Worm (Caenorhabditis elegans): ENCODE measurements around the gene T08B1.4.

Gene T08B1.4

DNA sequence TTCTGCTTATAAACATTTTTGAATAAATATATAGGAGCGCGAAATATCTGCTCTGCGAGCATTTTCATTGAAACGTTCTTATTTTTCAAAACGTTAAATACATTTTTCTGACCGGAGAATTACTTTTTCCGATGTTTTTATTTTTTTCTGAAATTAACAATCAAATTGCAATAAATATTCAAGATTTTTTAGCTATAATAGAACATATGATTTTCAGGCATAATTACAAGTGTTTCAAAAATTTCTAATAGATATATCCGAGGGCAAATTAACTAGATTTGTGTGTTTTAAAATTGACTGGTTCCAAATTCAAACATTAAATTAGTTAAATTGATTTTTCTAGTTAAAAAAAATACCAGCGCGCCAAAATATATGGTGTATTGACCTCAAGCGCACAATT, at the start of gene T08B1.4:
TSS of gene T08B1.4 (plus strand) at position 301 of the 400 bp plus-strand sequence.
- no peak for TF ChIP-seq W03F9.2 (tag; optimal IDR thresholded peaks at IDR 0.05)
- no peak for TF ChIP-seq dao-5 (tag; optimal IDR thresholded peaks at IDR 0.05)
- no peak for TF ChIP-seq him-1 (tag; optimal IDR thresholded peaks at IDR 0.05)

DNA sequence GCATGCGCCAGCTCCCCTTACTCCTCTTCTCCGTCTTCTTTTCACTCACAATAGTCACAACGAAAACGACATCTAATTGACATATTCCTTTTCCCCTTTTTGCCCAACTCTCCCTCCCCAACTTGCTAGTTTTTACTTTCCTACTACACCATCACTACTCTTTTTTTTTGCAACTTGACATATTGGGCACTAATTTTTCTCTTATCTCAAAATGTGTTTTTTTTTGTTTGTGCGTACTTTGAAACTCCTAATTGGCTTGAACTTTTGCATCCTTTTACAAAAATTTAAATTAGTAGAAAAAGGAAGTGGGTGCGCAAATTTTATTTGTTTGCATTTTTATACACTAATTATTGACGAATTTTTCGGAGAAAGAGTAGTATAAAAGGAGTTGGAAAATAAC, 43.6 kb upstream of the T08B1.4 start:
- TF ChIP-seq dao-5 (tag; optimal IDR thresholded peaks at IDR 0.05) (no peak), him-1 (tag; optimal IDR thresholded peaks at IDR 0.05) (no peak), W03F9.2 (tag; optimal IDR thresholded peaks at IDR 0.05) (no peak)

DNA sequence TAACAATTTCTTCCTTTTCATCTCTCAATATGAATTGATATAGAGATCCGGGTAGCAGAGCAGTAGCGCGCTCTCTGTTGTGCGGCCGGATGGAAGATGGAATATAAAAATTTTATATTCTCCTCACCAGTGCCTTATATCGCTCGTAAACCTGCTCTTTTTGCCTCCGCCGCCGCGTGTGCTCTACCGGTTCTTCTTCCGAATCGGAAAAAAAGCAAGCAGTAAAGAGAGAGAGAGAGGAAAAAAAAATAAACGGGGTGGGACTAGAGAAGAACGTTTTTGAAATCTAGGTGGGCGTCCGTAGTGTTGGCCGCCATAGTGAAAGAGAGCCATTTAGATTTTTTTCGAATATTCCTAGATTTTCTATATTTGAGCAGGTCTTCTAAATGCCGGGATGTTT, 41.1 kb upstream of the T08B1.4 start, which contains the start of gene glb-25:
TSS of gene glb-25 (plus strand) at position 301 of the 400 bp plus-strand sequence.
- TF ChIP-seq dao-5 (tag; optimal IDR thresholded peaks at IDR 0.05): no peak

DNA sequence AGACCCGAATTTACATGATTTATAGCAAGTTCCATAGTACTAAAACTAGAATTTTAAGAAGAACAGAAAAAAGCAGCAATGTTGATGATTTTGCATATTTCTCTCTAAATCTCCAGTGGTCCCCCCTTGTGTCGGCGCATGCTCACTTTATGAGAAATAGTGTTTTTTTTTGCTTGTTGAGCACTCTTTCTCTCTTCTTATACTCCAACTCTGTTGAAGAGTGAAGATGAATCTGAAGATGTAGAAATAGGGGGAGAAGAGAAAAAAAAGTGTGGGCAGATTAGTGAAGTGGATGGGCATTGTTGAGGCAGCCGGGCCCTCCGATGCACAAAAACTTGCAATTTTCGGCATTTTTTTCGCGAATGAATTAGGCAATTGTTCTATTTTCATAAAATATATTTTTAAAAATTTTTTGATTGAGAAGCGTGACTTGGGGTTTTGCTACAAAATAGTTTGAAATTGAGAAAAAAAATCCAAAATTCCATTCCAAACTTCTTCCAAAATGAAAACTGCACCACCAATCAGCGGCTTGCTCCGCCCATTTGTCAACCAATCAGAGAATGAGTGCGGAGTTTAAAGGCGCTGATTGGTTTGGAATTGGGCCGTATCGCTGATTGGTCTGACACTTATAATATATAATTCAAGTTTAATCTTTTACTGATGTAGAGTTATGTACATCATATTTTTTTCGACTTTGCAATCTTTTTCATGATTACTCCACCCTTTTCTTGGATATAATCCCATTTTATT, 38.4 kb upstream of the T08B1.4 start:
- TF ChIP-seq W03F9.2 (tag; optimal IDR thresholded peaks at IDR 0.05) (no peak), him-1 (tag; optimal IDR thresholded peaks at IDR 0.05) (no peak), dao-5 (tag; optimal IDR thresholded peaks at IDR 0.05) (no peak)

DNA sequence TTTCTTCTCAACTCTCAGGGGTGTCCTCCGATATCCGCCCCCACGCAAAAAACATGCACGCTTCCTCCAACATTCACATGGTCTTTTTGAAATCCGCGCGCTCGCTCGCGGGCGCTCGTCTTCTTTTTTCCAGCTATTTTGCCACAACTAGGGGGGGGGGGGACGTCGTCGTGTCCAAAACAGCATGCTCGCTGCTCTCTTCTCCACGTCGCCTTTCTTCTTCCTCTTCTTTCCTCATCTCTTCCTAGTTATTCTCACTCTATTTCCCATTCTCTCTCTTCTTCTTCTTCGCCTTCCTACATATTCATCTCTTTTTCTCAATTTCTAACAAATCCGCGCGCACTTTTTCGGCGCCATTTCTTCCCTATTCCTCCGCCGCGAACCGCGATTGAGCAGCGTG, 35.6 kb upstream of the T08B1.4 start:
- no peak for TF ChIP-seq dao-5 (tag; optimal IDR thresholded peaks at IDR 0.05)
- TF ChIP-seq him-1 (tag; optimal IDR thresholded peaks at IDR 0.05): peak; percentile 48

DNA sequence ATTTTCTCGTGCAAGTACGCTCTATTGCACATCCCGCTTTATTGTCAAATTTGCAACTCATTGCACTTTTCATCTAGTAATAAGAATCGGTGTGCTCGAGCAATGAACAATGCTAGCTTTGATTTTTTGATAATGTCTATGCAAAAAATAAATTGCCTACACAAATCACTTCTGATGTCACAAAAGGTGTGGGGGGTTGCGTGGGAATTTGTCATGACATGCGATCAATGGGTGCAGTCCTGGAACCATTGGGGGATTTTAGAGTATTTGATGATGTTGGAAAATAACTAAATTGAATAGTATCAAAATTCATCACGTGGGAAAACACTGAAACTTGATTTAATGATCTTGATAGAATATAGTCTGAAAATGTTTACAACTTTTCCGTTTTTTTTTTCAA, 33.2 kb upstream of the T08B1.4 start:
- TF ChIP-seq W03F9.2 (tag; optimal IDR thresholded peaks at IDR 0.05) (no peak), dao-5 (tag; optimal IDR thresholded peaks at IDR 0.05) (no peak), him-1 (tag; optimal IDR thresholded peaks at IDR 0.05) (no peak)

DNA sequence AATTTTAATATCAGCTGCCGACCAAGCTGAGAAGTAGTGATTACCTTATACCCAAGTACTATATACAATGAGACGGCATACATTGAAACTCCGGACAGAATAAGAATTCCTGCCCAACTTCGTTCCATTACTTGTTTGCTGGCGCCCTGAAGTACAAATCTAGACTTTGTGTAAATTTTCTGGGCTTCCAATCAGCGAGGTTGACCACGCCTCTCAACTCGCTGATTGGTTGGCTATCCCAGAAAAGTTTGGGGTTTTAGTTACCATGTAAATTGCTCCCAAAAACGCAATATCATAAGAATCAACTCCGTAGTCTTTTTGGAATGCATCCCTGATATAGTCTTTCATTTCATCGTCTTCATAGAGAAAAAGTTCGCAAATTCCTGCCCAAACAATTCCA, 23.8 kb upstream of the T08B1.4 start:
- no peak for TF ChIP-seq W03F9.2 (tag; optimal IDR thresholded peaks at IDR 0.05)
- TF ChIP-seq dao-5 (tag; optimal IDR thresholded peaks at IDR 0.05): no peak
- no peak for TF ChIP-seq him-1 (tag; optimal IDR thresholded peaks at IDR 0.05)

DNA sequence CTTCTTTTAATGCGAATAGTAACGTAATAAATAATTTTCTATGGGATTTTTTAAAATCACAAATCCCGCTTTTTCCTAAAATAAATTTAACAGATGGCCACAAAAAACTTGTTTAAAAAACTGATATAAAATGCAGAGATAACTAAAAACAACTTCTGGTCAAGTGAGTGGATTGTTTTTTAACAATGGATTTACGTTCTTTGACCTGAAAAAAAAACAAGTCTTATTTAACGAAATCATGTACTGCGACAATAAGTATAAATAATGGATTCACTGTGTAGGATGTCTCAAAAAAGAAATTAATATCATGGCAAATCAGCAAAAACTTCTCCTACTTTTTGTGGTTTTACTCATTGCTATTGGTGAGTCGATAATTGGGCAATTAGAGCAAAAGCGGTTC, 22.0 kb upstream of the T08B1.4 start, which contains the start of gene fipr-25:
TSS of gene fipr-25 (plus strand) at position 301 of the 400 bp plus-strand sequence.
- TF ChIP-seq dao-5 (tag; optimal IDR thresholded peaks at IDR 0.05): no peak
- TF ChIP-seq W03F9.2 (tag; optimal IDR thresholded peaks at IDR 0.05): no peak
- no peak for TF ChIP-seq him-1 (tag; optimal IDR thresholded peaks at IDR 0.05)

DNA sequence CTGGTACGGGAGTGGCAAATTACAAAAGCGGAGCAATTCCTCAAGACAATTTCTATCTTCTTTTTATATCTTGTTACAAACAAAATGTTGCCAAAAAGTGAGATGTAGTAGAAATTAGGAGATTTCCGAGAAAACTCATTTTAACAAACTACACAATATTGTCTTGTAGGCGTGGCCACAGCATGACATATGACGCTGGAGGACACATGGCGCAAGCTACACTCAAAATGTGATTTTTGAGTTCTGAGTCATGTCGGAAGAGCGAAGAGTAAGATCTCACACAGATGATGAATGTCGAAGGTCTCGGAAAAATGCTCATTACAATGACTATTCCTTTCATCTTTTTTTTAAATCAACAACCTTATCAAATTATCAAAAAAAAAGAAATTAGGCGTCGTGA, 17.6 kb upstream of the T08B1.4 start, which contains the start of gene Y40B10B.1:
TSS of gene Y40B10B.1 (minus strand) at position 101 of the 400 bp plus-strand sequence.
- TF ChIP-seq dao-5 (tag; optimal IDR thresholded peaks at IDR 0.05): no peak
- TF ChIP-seq W03F9.2 (tag; optimal IDR thresholded peaks at IDR 0.05): no peak
- no peak for TF ChIP-seq him-1 (tag; optimal IDR thresholded peaks at IDR 0.05)

DNA sequence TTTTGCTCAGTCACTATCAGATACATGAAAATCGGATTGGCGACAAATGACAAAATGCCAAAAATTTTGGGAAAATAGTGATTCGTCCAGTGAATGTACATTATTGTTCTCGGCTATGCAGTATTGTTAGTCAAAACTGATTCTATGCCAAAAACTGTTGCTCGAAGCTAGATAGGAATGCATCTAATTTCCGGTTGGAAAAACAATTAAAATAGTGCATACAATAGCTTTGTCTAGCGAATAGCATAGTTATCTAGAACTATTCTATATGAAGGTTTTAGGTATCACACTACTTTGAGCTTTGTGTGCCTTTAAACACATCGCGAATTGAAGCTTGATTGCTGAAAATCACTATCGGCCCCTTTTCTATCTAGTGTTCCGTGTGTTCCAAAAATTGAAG, 14.3 kb upstream of the T08B1.4 start, which contains the start of gene srj-15:
TSS of gene srj-15 (minus strand) at position 101 of the 400 bp plus-strand sequence.
- TF ChIP-seq dao-5 (tag; optimal IDR thresholded peaks at IDR 0.05): no peak
- no peak for TF ChIP-seq W03F9.2 (tag; optimal IDR thresholded peaks at IDR 0.05)
- no peak for TF ChIP-seq him-1 (tag; optimal IDR thresholded peaks at IDR 0.05)

DNA sequence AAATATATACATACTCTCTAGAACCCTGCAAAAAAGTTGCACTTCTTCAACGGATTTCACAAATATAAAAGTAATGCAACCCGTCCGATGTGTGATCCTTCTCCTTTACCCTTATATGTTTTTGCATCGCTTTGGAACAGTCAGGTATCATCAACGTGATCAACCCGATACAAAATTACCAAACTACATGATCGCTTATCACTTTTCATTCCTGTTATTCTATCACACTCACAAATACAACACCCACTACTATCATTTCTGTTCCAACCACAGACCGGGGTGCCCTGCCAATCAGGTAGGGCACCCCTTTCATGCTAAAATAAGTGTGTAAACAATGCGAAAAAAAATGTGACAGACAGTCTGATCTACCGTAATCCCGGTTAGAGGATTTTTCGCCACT, 12.1 kb upstream of the T08B1.4 start:
- TF ChIP-seq him-1 (tag; optimal IDR thresholded peaks at IDR 0.05) (no peak), dao-5 (tag; optimal IDR thresholded peaks at IDR 0.05) (no peak)

DNA sequence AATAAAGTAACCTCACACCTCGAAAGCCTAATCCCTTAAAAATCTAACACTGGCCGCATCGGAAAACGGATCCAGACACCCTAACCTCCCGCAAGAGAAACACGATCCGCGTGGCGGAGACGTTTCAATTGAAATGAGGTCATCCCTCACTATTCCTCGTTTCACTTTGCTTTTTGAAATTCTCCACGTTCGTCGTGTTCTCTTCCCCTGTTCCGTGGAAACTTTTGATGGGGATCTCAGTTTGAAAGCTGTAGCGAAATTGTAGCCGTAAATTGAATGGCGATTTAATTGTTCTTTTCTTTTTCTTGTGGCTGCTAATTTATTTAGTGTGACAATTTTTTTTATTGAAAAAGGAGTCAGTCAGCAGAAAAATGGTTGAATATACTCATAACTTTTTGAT, 10.3 kb upstream of the T08B1.4 start:
- TF ChIP-seq him-1 (tag; optimal IDR thresholded peaks at IDR 0.05) (no peak), dao-5 (tag; optimal IDR thresholded peaks at IDR 0.05) (no peak), W03F9.2 (tag; optimal IDR thresholded peaks at IDR 0.05) (no peak)

DNA sequence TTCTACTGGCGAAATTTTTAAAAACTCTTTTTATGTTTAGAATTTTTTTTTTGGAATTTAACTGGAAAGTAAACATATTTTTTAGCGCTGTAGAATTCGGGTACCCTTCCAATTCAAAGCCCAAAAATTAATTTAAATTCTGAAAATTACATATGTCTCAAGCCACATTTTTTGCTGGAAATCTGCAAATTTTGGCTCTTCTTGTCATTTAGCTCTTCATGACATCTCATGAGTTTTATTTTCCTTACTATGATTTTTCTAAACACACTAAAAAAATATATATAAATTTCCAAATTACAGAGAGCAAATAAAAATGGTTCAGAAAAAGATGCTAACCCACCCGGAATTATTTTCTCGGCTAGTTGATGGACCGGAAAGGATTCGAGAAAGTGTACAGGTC, 9.8 kb upstream of the T08B1.4 start, which contains the start of gene acs-3:
TSS of gene acs-3 (plus strand) at position 301 of the 400 bp plus-strand sequence.
- TF ChIP-seq dao-5 (tag; optimal IDR thresholded peaks at IDR 0.05): no peak
- TF ChIP-seq W03F9.2 (tag; optimal IDR thresholded peaks at IDR 0.05): no peak

DNA sequence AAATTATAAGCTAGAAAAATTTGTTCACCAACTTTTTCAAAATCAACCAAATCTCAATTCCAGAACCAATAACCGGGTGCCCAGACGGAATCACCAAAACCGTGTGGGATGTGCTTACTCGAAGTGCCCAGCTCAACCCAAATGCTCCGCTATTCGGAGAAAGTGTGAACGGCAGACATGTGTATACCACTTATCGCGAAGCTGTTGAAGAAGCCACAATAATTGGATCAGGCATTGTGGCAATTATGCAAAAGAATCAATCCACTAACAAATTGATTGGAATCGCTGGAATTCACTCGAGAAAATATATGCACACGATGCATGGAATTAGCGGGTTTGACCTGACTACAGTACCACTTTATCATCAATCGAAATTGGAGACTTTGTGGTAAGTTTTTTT, 9.4 kb upstream of the T08B1.4 start:
- TF ChIP-seq him-1 (tag; optimal IDR thresholded peaks at IDR 0.05) (no peak), dao-5 (tag; optimal IDR thresholded peaks at IDR 0.05) (no peak), W03F9.2 (tag; optimal IDR thresholded peaks at IDR 0.05) (no peak)

DNA sequence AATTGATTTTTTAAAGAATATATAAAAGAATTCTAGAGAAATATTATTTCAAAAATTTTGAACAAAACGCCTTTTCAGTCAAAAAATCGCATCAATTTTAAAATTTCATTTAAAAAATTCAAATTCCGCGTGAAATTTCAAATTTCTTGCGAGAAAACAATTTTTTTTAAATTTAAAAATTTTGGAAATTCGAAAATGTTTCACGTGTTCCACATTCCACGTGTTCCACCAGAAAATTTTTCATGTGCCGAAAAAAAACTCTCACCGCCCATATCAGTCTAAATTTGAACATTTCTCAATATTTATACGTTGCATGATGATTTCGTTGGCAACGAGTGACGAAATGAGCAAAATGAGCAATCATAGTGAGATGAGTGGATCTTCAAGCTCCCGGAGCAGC, 4.0 kb upstream of the T08B1.4 start, which contains the start of gene fbxa-201:
TSS of gene fbxa-201 (plus strand) at position 301 of the 400 bp plus-strand sequence.
- TF ChIP-seq dao-5 (tag; optimal IDR thresholded peaks at IDR 0.05) (no peak), W03F9.2 (tag; optimal IDR thresholded peaks at IDR 0.05) (no peak), him-1 (tag; optimal IDR thresholded peaks at IDR 0.05) (no peak)
